Fruit fly (Drosophila melanogaster) Kc167 (cell line): ENCODE measurements around the gene CG46514.
"Not testable (repeated sequence)": the region's sequence is repeated elsewhere in the genome, so short reads cannot be mapped to it uniquely, and the experiment has no call there.

ENCODE experiments used
- Myc ChIP-seq: fragments of >200 bp; optimal IDR thresholded peaks from 2 replicates; lab custom pipeline; 2017; ENCODE audit warnings: missing external identifiers
- Sin3A ChIP-seq: fragments of >200 bp; optimal IDR thresholded peaks from 2 replicates; lab custom pipeline; 2018; ENCODE audit warnings: missing external identifiers
- h ChIP-seq: fragments of >200 bp; optimal IDR thresholded peaks from 3 replicates; lab custom pipeline; 2018; ENCODE audit warnings: missing external identifiers
- insv ChIP-seq: fragments of >200 bp; optimal IDR thresholded peaks from 3 replicates; lab custom pipeline; 2018; ENCODE audit warnings: missing external identifiers
- psq ChIP-seq: fragments of >200 bp; optimal IDR thresholded peaks from 2 replicates; lab custom pipeline; 2017; ENCODE audit warnings: missing external identifiers
- ttk ChIP-seq: sonication (Bioruptor generic); optimal IDR thresholded peaks from 2 replicates; lab custom pipeline; 2017; ENCODE audit warnings: missing external identifiers

The CG46514 gene

dm6 chrX:22196874-22197273 lies at the start of gene CG46514:
CG46514 (plus strand) TSS chrX:22197174.
- TF ChIP-seq ttk, h, Myc (lab: Kevin White, UChicago): not testable (repeated sequence)

- TF ChIP-seq h, ttk, insv (lab: Kevin White, UChicago): not testable (repeated sequence)
These were observed 49.5 kb upstream of the CG46514 start, which contains the start of gene CG46504 for dm6 chrX:22147489-22147888. CG46504 (plus strand) TSS chrX:22147789.

DNA sequence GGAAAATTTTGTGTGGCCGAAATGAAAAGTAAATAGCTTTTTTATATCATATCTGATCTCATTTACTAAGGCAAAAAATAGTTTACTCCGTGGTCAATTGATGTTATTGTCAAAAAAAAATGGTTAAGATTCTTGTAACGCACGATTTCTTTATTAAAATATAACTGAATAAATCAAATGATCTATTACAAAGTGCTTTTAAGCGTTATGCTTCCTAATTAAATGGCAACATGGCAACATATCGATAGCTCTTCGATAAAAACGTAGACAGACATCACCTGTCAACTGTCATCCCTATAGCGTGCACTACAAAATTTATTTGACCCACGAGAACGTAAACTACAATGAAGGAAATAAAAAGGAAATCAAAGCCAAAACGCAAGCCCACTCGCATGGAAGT lies 44.4 kb upstream of the CG46514 start, which contains the start of gene CG46505:
Gene CG46505 (plus strand): TSS at position 301 of the 400 bp plus-strand sequence.
- not testable (repeated sequence) for TF ChIP-seq insv, ttk, psq (lab: Kevin White, UChicago)

- not testable (repeated sequence) for TF ChIP-seq insv, psq, h (lab: Kevin White, UChicago)
These were observed 39.4 kb upstream of the CG46514 start, which contains the start of gene CG46506 for dm6 chrX:22157587-22157986. CG46506 (plus strand) TSS chrX:22157887.

- not testable (repeated sequence) for TF ChIP-seq Myc, psq, h (lab: Kevin White, UChicago)
These were observed 34.4 kb upstream of the CG46514 start, which contains the start of gene CG46507 for dm6 chrX:22162623-22163022. CG46507 (plus strand) TSS chrX:22162923.

DNA sequence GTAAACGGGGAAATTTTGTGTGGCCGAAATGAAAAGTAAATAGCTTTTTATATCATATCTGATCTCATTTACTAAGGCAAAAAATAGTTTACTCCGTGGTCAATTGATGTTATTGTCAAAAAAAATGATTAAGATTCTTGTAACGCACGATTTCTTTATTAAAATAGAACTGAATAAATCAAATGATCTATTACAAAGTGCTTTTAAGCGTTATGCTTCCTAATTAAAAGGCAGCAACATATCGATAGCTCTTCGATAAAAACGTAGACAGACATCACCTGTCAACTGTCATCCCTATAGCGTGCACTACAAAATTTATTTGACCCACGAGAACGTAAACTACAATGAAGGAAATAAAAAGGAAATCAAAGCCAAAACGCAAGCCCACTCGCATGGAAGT lies 29.6 kb upstream of the CG46514 start, which contains the start of gene CG46508:
Gene CG46508 (plus strand): TSS at position 301 of the 400 bp plus-strand sequence.
- not testable (repeated sequence) for TF ChIP-seq insv, Myc, ttk (lab: Kevin White, UChicago)

- TF ChIP-seq h, Myc, insv (lab: Kevin White, UChicago): not testable (repeated sequence)
These were observed 24.6 kb upstream of the CG46514 start, which contains the start of gene CG46509 for dm6 chrX:22172341-22172740. CG46509 (plus strand) TSS chrX:22172641.

DNA sequence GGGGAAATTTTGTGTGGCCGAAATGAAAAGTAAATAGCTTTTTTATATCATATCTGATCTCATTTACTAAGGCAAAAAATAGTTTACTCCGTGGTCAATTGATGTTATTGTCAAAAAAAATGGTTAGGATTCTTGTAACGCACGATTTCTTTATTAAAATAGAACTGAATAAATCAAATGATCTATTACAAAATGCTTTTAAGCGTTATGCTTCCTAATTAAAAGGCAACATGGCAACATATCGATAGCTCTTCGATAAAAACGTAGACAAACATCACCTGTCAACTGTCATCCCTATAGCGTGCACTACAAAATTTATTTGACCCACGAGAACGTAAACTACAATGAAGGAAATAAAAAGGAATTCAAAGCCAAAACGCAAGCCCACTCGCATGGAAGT lies 19.8 kb upstream of the CG46514 start, which contains the start of gene CG46510:
Gene CG46510 (plus strand): TSS at position 301 of the 400 bp plus-strand sequence.
- not testable (repeated sequence) for TF ChIP-seq ttk, psq, insv (lab: Kevin White, UChicago)

DNA sequence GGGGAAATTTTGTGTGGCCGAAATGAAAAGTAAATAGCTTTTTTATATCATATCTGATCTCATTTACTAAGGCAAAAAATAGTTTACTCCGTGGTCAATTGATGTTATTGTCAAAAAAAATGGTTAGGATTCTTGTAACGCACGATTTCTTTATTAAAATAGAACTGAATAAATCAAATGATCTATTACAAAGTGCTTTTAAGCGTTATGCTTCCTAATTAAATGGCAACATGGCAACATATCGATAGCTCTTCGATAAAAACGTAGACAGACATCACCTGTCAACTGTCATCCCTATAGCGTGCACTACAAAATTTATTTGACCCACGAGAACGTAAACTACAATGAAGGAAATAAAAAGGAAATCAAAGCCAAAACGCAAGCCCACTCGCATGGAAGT lies 14.8 kb upstream of the CG46514 start, which contains the start of gene CG46511:
Gene CG46511 (plus strand): TSS at position 301 of the 400 bp plus-strand sequence.
- TF ChIP-seq Myc, ttk, insv (lab: Kevin White, UChicago): not testable (repeated sequence)

- not testable (repeated sequence) for TF ChIP-seq insv (lab: Kevin White, UChicago); Sin3A; psq (lab: Kevin White, UChicago)
These were observed 9.9 kb upstream of the CG46514 start, which contains the start of gene CG46512 for dm6 chrX:22187070-22187469. CG46512 (plus strand) TSS chrX:22187370.

dm6 chrX:22191973-22192372 lies 5.0 kb upstream of the CG46514 start, which contains the start of gene CG46513:
CG46513 (plus strand) TSS chrX:22192273.
- TF ChIP-seq ttk (lab: Kevin White, UChicago); Sin3A; insv (lab: Kevin White, UChicago): not testable (repeated sequence)

DNA sequence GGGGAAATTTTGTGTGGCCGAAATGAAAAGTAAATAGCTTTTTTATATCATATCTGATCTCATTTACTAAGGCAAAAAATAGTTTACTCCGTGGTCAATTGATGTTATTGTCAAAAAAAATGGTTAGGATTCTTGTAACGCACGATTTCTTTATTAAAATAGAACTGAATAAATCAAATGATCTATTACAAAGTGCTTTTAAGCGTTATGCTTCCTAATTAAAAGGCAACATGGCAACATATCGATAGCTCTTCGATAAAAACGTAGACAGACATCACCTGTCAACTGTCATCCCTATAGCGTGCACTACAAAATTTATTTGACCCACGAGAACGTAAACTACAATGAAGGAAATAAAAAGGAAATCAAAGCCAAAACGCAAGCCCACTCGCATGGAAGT lies 4.9 kb downstream of the CG46514 start, which contains the start of gene CG46515:
Gene CG46515 (plus strand): TSS at position 301 of the 400 bp plus-strand sequence.
- not testable (repeated sequence) for TF ChIP-seq Sin3A; h (lab: Kevin White, UChicago); ttk (lab: Kevin White, UChicago)

dm6 chrX:22212028-22212427 lies 15.1 kb downstream of the CG46514 start, which contains the start of gene CG46516:
CG46516 (plus strand) TSS chrX:22212328.
- TF ChIP-seq Sin3A; psq (lab: Kevin White, UChicago); Myc (lab: Kevin White, UChicago): not testable (repeated sequence)
